Worm (Caenorhabditis elegans): ENCODE data around the gene ZK632.12.

The ZK632.12 gene

ce11 chrIII:9867780-9868503 is 37.3 kb downstream of the ZK632.12 start, which contains the start of gene dhhc-4 (continued):
- peak; percentile 28 for TF ChIP-seq snpc-4 (tag; optimal IDR thresholded peaks at IDR 0.05)
- TF ChIP-seq skn-1 (tag; optimal IDR thresholded peaks at IDR 0.05) = peak; percentile 30
- peak; percentile 83 for TF ChIP-seq unc-86 (tag; optimal IDR thresholded peaks at IDR 0.05)
- TF ChIP-seq fos-1 (tag; optimal IDR thresholded peaks at IDR 0.05) = no peak
- TF ChIP-seq aly-2 (tag; optimal IDR thresholded peaks at IDR 0.05) = peak; percentile 13
- no peak for TF ChIP-seq jun-1 (tag; optimal IDR thresholded peaks at IDR 0.05)
- TF ChIP-seq blmp-1 (tag; optimal IDR thresholded peaks at IDR 0.05) = peak; percentile 89
- TF ChIP-seq xbp-1 (tag; optimal IDR thresholded peaks at IDR 0.05) = peak; percentile 90
- TF ChIP-seq ceh-88 (GFP tag; IDR thresholded peaks at IDR 0.05) = peak; percentile 78
- peak; percentile 85 for TF ChIP-seq nhr-20 (tag; optimal IDR thresholded peaks at IDR 0.05)
- TF ChIP-seq F16B12.6 (tag; optimal IDR thresholded peaks at IDR 0.05) = peak; percentile 0
- TF ChIP-seq lsy-2 (tag; optimal IDR thresholded peaks at IDR 0.05) = peak; percentile 74 to 87
- peak; percentile 87 for TF ChIP-seq mab-9 (GFP tag; IDR thresholded peaks at IDR 0.05)
- peak; percentile 95 for TF ChIP-seq nhr-47 (tag; optimal IDR thresholded peaks at IDR 0.05)
- no peak for TF ChIP-seq ztf-4 (tag; optimal IDR thresholded peaks at IDR 0.05)
- TF ChIP-seq C16A3.4 (tag; optimal IDR thresholded peaks at IDR 0.05) = peak; percentile 12
- peak; percentile 87 for TF ChIP-seq ceh-8 (GFP tag; optimal IDR thresholded peaks at IDR 0.05)
- peak; percentile 77 for TF ChIP-seq snu-23 (GFP tag; optimal IDR thresholded peaks at IDR 0.05)
- peak; percentile 88 for TF ChIP-seq unc-98 (GFP tag; IDR thresholded peaks at IDR 0.05)
- peak; percentile 85 for TF ChIP-seq fkh-8 (tag; optimal IDR thresholded peaks at IDR 0.05)
- no peak for TF ChIP-seq fkh-10 (GFP tag; optimal IDR thresholded peaks at IDR 0.05)
- peak; percentile 94 for TF ChIP-seq dsc-1 (tag; optimal IDR thresholded peaks at IDR 0.05)
- TF ChIP-seq lin-15B (tag; optimal IDR thresholded peaks at IDR 0.05) = peak; percentile 37
- TF ChIP-seq nhr-77 (tag; optimal IDR thresholded peaks at IDR 0.05) = no peak
- peak; percentile 78 for TF ChIP-seq hlh-17 (GFP tag; optimal IDR thresholded peaks at IDR 0.05; ENCODE audit: borderline replicate concordance)
- TF ChIP-seq isw-1 (GFP tag; IDR thresholded peaks at IDR 0.05) = peak; percentile 82
- TF ChIP-seq sox-4 (tag; optimal IDR thresholded peaks at IDR 0.05) = peak; percentile 91
- TF ChIP-seq nhr-84 (tag; optimal IDR thresholded peaks at IDR 0.05) = no peak
- peak; percentile 85 for TF ChIP-seq hlh-4 (tag; optimal IDR thresholded peaks at IDR 0.05)
- TF ChIP-seq efl-1 (optimal IDR thresholded peaks at IDR 0.05) = peak; percentile 88 to 94
- TF ChIP-seq efl-1 (GFP tag; optimal IDR thresholded peaks at IDR 0.05 in 1 of 2) = peak; percentile 93 to 99
- TF ChIP-seq nhr-12 (tag; optimal IDR thresholded peaks at IDR 0.05) = no peak

- TF ChIP-seq nhr-90 (tag; optimal IDR thresholded peaks at IDR 0.05; ENCODE audit: poor library complexity) = no peak
- TF ChIP-seq alr-1 (tag; optimal IDR thresholded peaks at IDR 0.05; ENCODE audit: borderline replicate concordance) = no peak
These were observed 40.4 kb downstream of the ZK632.12 start, which contains the start of gene ZK757.1 for ce11 chrIII:9871032-9871431. Gene ZK757.1 (minus strand): TSS chrIII:9871132.

- TF ChIP-seq lin-39 (tag; optimal IDR thresholded peaks at IDR 0.05) = no peak
- TF ChIP-seq ceh-90 (tag; optimal IDR thresholded peaks at IDR 0.05) = no peak
- TF ChIP-seq sptf-1 (tag; optimal IDR thresholded peaks at IDR 0.05) = no peak
- no peak for TF ChIP-seq sup-37 (GFP tag; optimal IDR thresholded peaks at IDR 0.05)
- TF ChIP-seq pax-3 (tag; optimal IDR thresholded peaks at IDR 0.05) = no peak
- TF ChIP-seq ceh-88 (GFP tag; IDR thresholded peaks at IDR 0.05) = no peak
- no peak for TF ChIP-seq zag-1 (tag; optimal IDR thresholded peaks at IDR 0.05)
- TF ChIP-seq unc-130 (tag; optimal IDR thresholded peaks at IDR 0.05) = no peak
- TF ChIP-seq alr-1 (tag; optimal IDR thresholded peaks at IDR 0.05; ENCODE audit: borderline replicate concordance) = no peak
These were observed 43.9 kb downstream of the ZK632.12 start for ce11 chrIII:9874515-9874914.

All from whole organism, L1 larva.